Worm (Caenorhabditis elegans) whole organism, L1 larva: ENCODE results near the gene tbx-41.

ENCODE experiments used
- C16A3.4 ChIP-seq: fragments of 150-350 bp; optimal IDR thresholded peaks from 2 replicates; lab custom pipeline; 2014; ENCODE audit warnings: missing biosample characterization, missing genetic modification characterization
- F16B12.6 ChIP-seq: fragments of 150-350 bp; optimal IDR thresholded peaks from 2 replicates; lab custom pipeline; 2014; ENCODE audit warnings: missing biosample characterization, missing genetic modification characterization
- aha-1 ChIP-seq: fragments of 150-350 bp; optimal IDR thresholded peaks from 2 replicates; lab custom pipeline; 2014; ENCODE audit warnings: missing biosample characterization, missing genetic modification characterization
- alr-1 ChIP-seq: fragments of 200-800 bp; sonication (Bioruptor generic); optimal IDR thresholded peaks from 2 replicates; lab custom pipeline; 2018; ENCODE audit warnings: borderline replicate concordance, mild to moderate bottlenecking, missing genetic modification characterization, missing compliant biosample characterization
- ceh-63 ChIP-seq: fragments of 200-800 bp; sonication (Bioruptor generic); optimal IDR thresholded peaks from 2 replicates; lab custom pipeline; 2018; ENCODE audit warnings: mild to moderate bottlenecking, missing genetic modification characterization, missing compliant biosample characterization
- ceh-82 ChIP-seq, 3 experiments: fragments of 150-350 bp in 1 of 3; sonication (generic microtip) in 2 of 3; optimal IDR thresholded peaks; 2 replicates each; lab custom pipeline; 2014 to 2017; ENCODE audit warnings: missing biosample characterization in 3 of 3, missing genetic modification characterization in 3 of 3
- ceh-88 ChIP-seq: fragments of 200-800 bp; sonication (Bioruptor generic); IDR thresholded peaks from 2 replicates; pipeline ENCODE4 v1.3.6; 2022; ENCODE audit warnings: missing genetic modification characterization, missing compliant biosample characterization
- dpl-1 ChIP-seq, 3 experiments: fragments of 150-350 bp in 2 of 3; sonication (generic microtip) in 1 of 3; optimal IDR thresholded peaks; 2 replicates each; lab custom pipeline; 2014 to 2017; ENCODE audit warnings: missing biosample characterization in 3 of 3, missing genetic modification characterization in 3 of 3, missing genetic modification reagents in 3 of 3
- dsc-1 ChIP-seq: sonication (generic microtip); optimal IDR thresholded peaks from 2 replicates; lab custom pipeline; 2016; ENCODE audit warnings: mild to moderate bottlenecking, missing genetic modification characterization, missing compliant biosample characterization
- egl-13 ChIP-seq: sonication (generic microtip); optimal IDR thresholded peaks from 2 replicates; lab custom pipeline; 2016; ENCODE audit warnings: missing genotype, missing genetic modification reagents, missing genetic modification characterization, missing compliant biosample characterization
- elt-3 ChIP-seq, 6 experiments: fragments of 150-350 bp in 1 of 6; sonication (generic microtip); optimal IDR thresholded peaks; 2 replicates each; lab custom pipeline; 2017 to 2018; ENCODE audit warnings: missing biosample characterization in 6 of 6, missing genetic modification characterization in 6 of 6, inconsistent platforms in 1 of 6
- ets-5 ChIP-seq: fragments of 200-800 bp; sonication (Bioruptor generic); IDR thresholded peaks from 2 replicates; pipeline ENCODE4 v1.3.6; 2022; ENCODE audit warnings: missing genetic modification characterization, missing compliant biosample characterization
- fkh-10 ChIP-seq: sonication (generic microtip); optimal IDR thresholded peaks from 2 replicates; lab custom pipeline; 2017; ENCODE audit warnings: missing biosample characterization, missing genetic modification reagents, missing genetic modification characterization
- fkh-4 ChIP-seq: sonication (generic microtip); optimal IDR thresholded peaks from 2 replicates; lab custom pipeline; 2016; ENCODE audit warnings: missing compliant biosample characterization, missing genetic modification characterization, borderline replicate concordance
- fkh-8 ChIP-seq: sonication (generic microtip); optimal IDR thresholded peaks from 2 replicates; lab custom pipeline; 2016; ENCODE audit warnings: mild to moderate bottlenecking, missing genetic modification characterization, missing compliant biosample characterization
- fos-1 ChIP-seq: fragments of 150-350 bp; optimal IDR thresholded peaks from 2 replicates; lab custom pipeline; 2014; ENCODE audit warnings: missing biosample characterization, missing genetic modification characterization
- grh-1 ChIP-seq: fragments of 200-800 bp; sonication (Bioruptor generic); IDR thresholded peaks from 2 replicates; pipeline ENCODE4 v1.3.6; 2022; ENCODE audit warnings: missing genetic modification reagents, missing genetic modification characterization, missing compliant biosample characterization
- hpl-2 ChIP-seq: fragments of 150-350 bp; optimal IDR thresholded peaks from 2 replicates; lab custom pipeline; 2014; ENCODE audit warnings: missing biosample characterization, missing genetic modification reagents, missing genetic modification characterization
- irx-1 ChIP-seq: sonication (generic microtip); optimal IDR thresholded peaks from 2 replicates; lab custom pipeline; 2016; ENCODE audit warnings: missing genetic modification characterization, missing compliant biosample characterization
- jun-1 ChIP-seq: fragments of 150-350 bp; optimal IDR thresholded peaks from 2 replicates; lab custom pipeline; 2014; ENCODE audit warnings: missing biosample characterization, missing genetic modification reagents, missing genetic modification characterization
- lin-13 ChIP-seq: fragments of 150-350 bp; optimal IDR thresholded peaks from 2 replicates; lab custom pipeline; 2014; ENCODE audit warnings: missing biosample characterization, missing genetic modification reagents, missing genetic modification characterization
- lin-14 ChIP-seq: fragments of 200-800 bp; sonication (Bioruptor generic); optimal IDR thresholded peaks from 2 replicates; lab custom pipeline; 2018; ENCODE audit warnings: mild to moderate bottlenecking, missing genetic modification characterization, moderate library complexity, missing compliant biosample characterization
- lin-39 ChIP-seq: fragments of 150-350 bp; optimal IDR thresholded peaks from 2 replicates; lab custom pipeline; 2014; ENCODE audit warnings: missing biosample characterization, missing genetic modification reagents, missing genetic modification characterization
- lir-3 ChIP-seq: sonication (generic microtip); optimal IDR thresholded peaks from 2 replicates; lab custom pipeline; 2016; ENCODE audit warnings: mild to moderate bottlenecking, missing genetic modification characterization, moderate library complexity, missing compliant biosample characterization; ENCODE audit not compliant: poor library complexity
- mab-9 ChIP-seq: fragments of 200-800 bp; sonication (Bioruptor generic); IDR thresholded peaks from 2 replicates; pipeline ENCODE4 v1.3.6; 2022; ENCODE audit warnings: missing genetic modification reagents, missing genetic modification characterization, missing compliant biosample characterization
- mep-1 ChIP-seq: fragments of 150-350 bp; optimal IDR thresholded peaks from 2 replicates; lab custom pipeline; 2014; ENCODE audit warnings: missing biosample characterization, missing genetic modification characterization
- nhr-12 ChIP-seq: sonication (generic microtip); optimal IDR thresholded peaks from 2 replicates; lab custom pipeline; 2017; ENCODE audit warnings: missing biosample characterization, missing genetic modification characterization
- nhr-237 ChIP-seq: fragments of 150-350 bp; optimal IDR thresholded peaks from 2 replicates; lab custom pipeline; 2014; ENCODE audit warnings: missing biosample characterization, missing genetic modification characterization
- nhr-71 ChIP-seq: sonication (generic microtip); optimal IDR thresholded peaks from 2 replicates; lab custom pipeline; 2016; ENCODE audit warnings: mild to moderate bottlenecking, missing genetic modification characterization, moderate library complexity, missing compliant biosample characterization
- nhr-76 ChIP-seq: sonication (generic microtip); optimal IDR thresholded peaks from 2 replicates; lab custom pipeline; 2017; ENCODE audit warnings: missing biosample characterization, missing genetic modification characterization
- nhr-77 ChIP-seq: fragments of 150-350 bp; optimal IDR thresholded peaks from 2 replicates; lab custom pipeline; 2014; ENCODE audit warnings: missing biosample characterization, missing genetic modification characterization
- nhr-84 ChIP-seq: sonication (generic microtip); optimal IDR thresholded peaks from 2 replicates; lab custom pipeline; 2017; ENCODE audit warnings: missing biosample characterization, missing genetic modification characterization
- nhr-85 ChIP-seq: sonication (generic microtip); peaks from one replicate; lab custom pipeline; 2016; ENCODE audit warnings: missing genetic modification characterization, inconsistent platforms, missing compliant biosample characterization
- nhr-90 ChIP-seq: sonication (generic microtip); optimal IDR thresholded peaks from 2 replicates; lab custom pipeline; 2016; ENCODE audit warnings: mild to moderate bottlenecking, missing genetic modification characterization, missing compliant biosample characterization; ENCODE audit not compliant: poor library complexity
- pag-3 ChIP-seq: sonication (generic microtip); optimal IDR thresholded peaks from 2 replicates; lab custom pipeline; 2017; ENCODE audit warnings: missing genetic modification characterization, mild to moderate bottlenecking, missing compliant biosample characterization, antibody characterized with exemption, borderline replicate concordance; ENCODE audit not compliant: insufficient read depth
- pqm-1 ChIP-seq: sonication (generic microtip); optimal IDR thresholded peaks from 3 replicates; lab custom pipeline; 2017; ENCODE audit warnings: missing biosample characterization, missing genetic modification characterization
- rnt-1 ChIP-seq: sonication (generic microtip); optimal IDR thresholded peaks from 2 replicates; lab custom pipeline; 2016; ENCODE audit warnings: mild to moderate bottlenecking, missing genetic modification characterization, moderate library complexity, missing compliant biosample characterization
- snu-23 ChIP-seq: sonication (generic microtip); optimal IDR thresholded peaks from 2 replicates; lab custom pipeline; 2016; ENCODE audit warnings: missing genetic modification characterization, missing compliant biosample characterization
- swsn-7 ChIP-seq: sonication (generic microtip); optimal IDR thresholded peaks from 2 replicates; lab custom pipeline; 2016; ENCODE audit warnings: missing genetic modification characterization, missing compliant biosample characterization
- tbx-2 ChIP-seq: sonication (generic microtip); optimal IDR thresholded peaks from 2 replicates; lab custom pipeline; 2016; ENCODE audit warnings: missing genetic modification characterization, missing compliant biosample characterization
- unc-30 ChIP-seq: sonication (generic microtip); optimal IDR thresholded peaks from 2 replicates; lab custom pipeline; 2017; ENCODE audit warnings: missing biosample characterization, missing genetic modification characterization
- unc-62 ChIP-seq: fragments of 150-350 bp; optimal IDR thresholded peaks from 2 replicates; lab custom pipeline; 2014; ENCODE audit warnings: missing biosample characterization, missing genetic modification reagents, missing genetic modification characterization
- xbp-1 ChIP-seq: sonication (generic microtip); optimal IDR thresholded peaks from 2 replicates; lab custom pipeline; 2016; ENCODE audit warnings: missing genetic modification characterization, missing compliant biosample characterization
- zag-1 ChIP-seq: fragments of 150-350 bp; optimal IDR thresholded peaks from 2 replicates; lab custom pipeline; 2014; ENCODE audit warnings: missing biosample characterization, missing genetic modification characterization
- zip-4 ChIP-seq: fragments of 200-800 bp; sonication (Bioruptor generic); optimal IDR thresholded peaks from 2 replicates; lab custom pipeline; 2018; ENCODE audit warnings: mild to moderate bottlenecking, missing genetic modification characterization, moderate library complexity, missing compliant biosample characterization
- ztf-11 ChIP-seq, 2 experiments: sonication (generic microtip); optimal IDR thresholded peaks; 2 replicates each; lab custom pipeline; 2016 to 2017; ENCODE audit warnings: missing genetic modification characterization in 2 of 2, missing biosample characterization in 1 of 2, missing compliant biosample characterization in 1 of 2

Gene tbx-41

ce11 chrX:1856160-1856559 lies 8.9 kb upstream of the tbx-41 start, which contains the start of gene ceh-39 (continued):
- TF ChIP-seq fkh-4 (tag; lab: Kevin White, UChicago) (no peak), fkh-8 (tag; lab: Kevin White, UChicago) (peak; percentile 80), ets-5 (no peak), ceh-88 (no peak), nhr-77 (peak; percentile 31), tbx-2 (tag; lab: Kevin White, UChicago) (peak; percentile 72), mep-1 (tag; lab: Kevin White, UChicago) (peak; percentile 3), zip-4 (GFP tag; lab: Kevin White, UChicago) (no peak), F16B12.6 (tag; lab: Kevin White, UChicago) (peak; percentile 7), nhr-76 (tag; lab: Kevin White, UChicago) (no peak), aha-1 (tag; lab: Kevin White, UChicago) (no peak), ztf-11 (tag; optimal IDR thresholded peaks at IDR 0.05; lab: Kevin White, UChicago) (no peak), unc-30 (tag; lab: Kevin White, UChicago) (no peak)

- TF ChIP-seq ceh-63 (GFP tag; lab: Kevin White, UChicago) (no peak), nhr-85 (tag; lab: Kevin White, UChicago) (peak; percentile 2)
- TF ChIP-seq, all 84 proteins: peak for 1
Observed at ce11 chrX:1857777-1858176, 7.3 kb upstream of the tbx-41 start.

ce11 chrX:1858616-1859015 lies 6.4 kb upstream of the tbx-41 start:
- no peak for TF ChIP-seq fkh-4 (tag; lab: Kevin White, UChicago)
- TF ChIP-seq nhr-237 (tag; lab: Kevin White, UChicago), result no peak
- no peak for TF ChIP-seq zip-4 (GFP tag; lab: Kevin White, UChicago)
- peak; percentile 43 for TF ChIP-seq irx-1 (tag; lab: Kevin White, UChicago)
- no peak for TF ChIP-seq ceh-63 (GFP tag; lab: Kevin White, UChicago)
- TF ChIP-seq snu-23 (GFP tag; lab: Kevin White, UChicago), result peak; percentile 84
- TF ChIP-seq fkh-8 (tag; lab: Kevin White, UChicago), result peak; percentile 9
- no peak for TF ChIP-seq pqm-1
- peak; percentile 15 for TF ChIP-seq lir-3 (tag; lab: Kevin White, UChicago)
- TF ChIP-seq xbp-1 (tag; lab: Kevin White, UChicago), result peak; percentile 57
- TF ChIP-seq fos-1, result peak; percentile 5
- TF ChIP-seq zag-1 (tag; lab: Kevin White, UChicago), result no peak
- peak; percentile 19 for TF ChIP-seq egl-13
- no peak for TF ChIP-seq nhr-12 (tag; lab: Kevin White, UChicago)
- no peak for TF ChIP-seq unc-62 (GFP tag; lab: Kevin White, UChicago)
- TF ChIP-seq swsn-7 (tag; lab: Kevin White, UChicago), result peak; percentile 56
- no peak for TF ChIP-seq mab-9
- no peak for TF ChIP-seq mep-1 (tag; lab: Kevin White, UChicago)
- peak; percentile 24 for TF ChIP-seq C16A3.4 (tag; lab: Kevin White, UChicago)
- no peak for TF ChIP-seq nhr-84 (tag; lab: Kevin White, UChicago)
- peak; percentile 60 for TF ChIP-seq nhr-85 (tag; lab: Kevin White, UChicago)
- peak in 2 of 6 experiments; percentile 6 to 12 for TF ChIP-seq elt-3 (tag; optimal IDR thresholded peaks at IDR 0.05; lab: Kevin White, UChicago)
- peak; percentile 79 for TF ChIP-seq nhr-90 (tag; lab: Kevin White, UChicago)
- peak in 1 of 3 experiments; percentile 9 for TF ChIP-seq dpl-1 (GFP tag; optimal IDR thresholded peaks at IDR 0.05; lab: Kevin White, UChicago)
- no peak for TF ChIP-seq unc-30 (tag; lab: Kevin White, UChicago)
- no peak for TF ChIP-seq alr-1 (tag; lab: Kevin White, UChicago)
- peak; percentile 36 for TF ChIP-seq lin-14 (GFP tag; lab: Kevin White, UChicago)
- TF ChIP-seq lin-39 (tag; lab: Kevin White, UChicago), result no peak
- peak; percentile 48 for TF ChIP-seq grh-1 (GFP tag; lab: Robert Waterston, UW)
- TF ChIP-seq rnt-1 (tag; lab: Kevin White, UChicago), result peak; percentile 81
- no peak for TF ChIP-seq pag-3 (tag; lab: Kevin White, UChicago)
- TF ChIP-seq ceh-82 (tag; optimal IDR thresholded peaks at IDR 0.05; lab: Kevin White, UChicago), result peak in 2 of 3 experiments; percentile 52 to 55
- TF ChIP-seq nhr-76 (tag; lab: Kevin White, UChicago), result no peak
- TF ChIP-seq tbx-2 (tag; lab: Kevin White, UChicago), result peak; percentile 69
- no peak for TF ChIP-seq lin-13 (GFP tag; lab: Kevin White, UChicago)
- TF ChIP-seq F16B12.6 (tag; lab: Kevin White, UChicago), result no peak
- no peak for TF ChIP-seq aha-1 (tag; lab: Kevin White, UChicago)
- no peak for TF ChIP-seq hpl-2 (GFP tag; lab: Kevin White, UChicago)
- TF ChIP-seq jun-1, result peak; percentile 50
- TF ChIP-seq nhr-71, result no peak
- TF ChIP-seq fkh-10 (GFP tag; lab: Kevin White, UChicago), result peak; percentile 17
- TF ChIP-seq dsc-1 (tag; lab: Kevin White, UChicago), result peak; percentile 69
- no peak; the same call in 1 of the 2 replicates for TF ChIP-seq ceh-88
